Fruit fly (Drosophila melanogaster): ENCODE results near the gene Alp1.
A peak's percentile ranks its signal among the peaks of the same experiment; 100 is the strongest.

Alp1 gene

DNA sequence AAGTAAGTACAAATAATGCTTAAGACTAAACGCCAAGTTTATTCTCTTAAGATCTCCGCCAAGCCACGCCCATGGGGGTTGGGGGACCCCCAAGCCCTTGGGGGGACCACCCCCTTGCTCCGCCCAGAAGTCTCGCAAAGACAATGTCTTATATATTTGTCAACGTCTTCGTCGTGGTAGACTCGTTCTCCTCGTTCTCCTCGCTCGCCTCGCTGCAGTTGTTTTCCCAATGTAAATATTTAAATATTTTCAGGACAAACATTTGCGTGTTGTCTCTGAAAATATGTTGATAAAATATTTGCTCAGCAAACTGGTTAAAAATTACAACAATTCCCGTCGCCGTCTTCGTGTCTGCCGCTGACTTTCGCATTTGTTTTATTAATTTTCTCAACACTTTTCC lies 19.6 kb upstream of the Alp1 start (continued):
- peak; percentile 73 for TF ChIP-seq onecut (GFP tag; IDR thresholded peaks at IDR 0.05)
- peak; percentile 59 for TF ChIP-seq bcd (GFP tag; optimal IDR thresholded peaks at IDR 0.05)
- peak; percentile 25 for TF ChIP-seq CG12942 (GFP tag; optimal IDR thresholded peaks at IDR 0.05)
- peak; percentile 22 for TF ChIP-seq CG17385 (GFP tag; optimal IDR thresholded peaks at IDR 0.05)
- no peak for TF ChIP-seq CG10147 (GFP tag; optimal IDR thresholded peaks at IDR 0.05)
- TF ChIP-seq sqz (GFP tag; optimal IDR thresholded peaks at IDR 0.05): peak; percentile 68
- peak; percentile 31 for TF ChIP-seq kay (GFP tag; optimal IDR thresholded peaks at IDR 0.05)
- TF ChIP-seq CG8388 (GFP tag; optimal IDR thresholded peaks at IDR 0.05): peak; percentile 63
- TF ChIP-seq ase (GFP tag; IDR thresholded peaks at IDR 0.05): peak; percentile 27; the same call in 1 of the 3 replicates
- peak; percentile 56 for TF ChIP-seq odd (GFP tag; optimal IDR thresholded peaks at IDR 0.05)
- no peak for TF ChIP-seq eve (GFP tag; optimal IDR thresholded peaks at IDR 0.05)
- peak; percentile 90 for TF ChIP-seq CG3407 (GFP tag; optimal IDR thresholded peaks at IDR 0.05)
- no peak for TF ChIP-seq pb (GFP tag; optimal IDR thresholded peaks at IDR 0.05)
- TF ChIP-seq CG34376 (GFP tag; optimal IDR thresholded peaks at IDR 0.05): no peak
- peak; percentile 28 for TF ChIP-seq CG10274 (GFP tag; optimal IDR thresholded peaks at IDR 0.05)
- no peak for TF ChIP-seq sisA (GFP tag; IDR thresholded peaks at IDR 0.05)
- no peak for TF ChIP-seq CG13624 (GFP tag; optimal IDR thresholded peaks at IDR 0.05)
- peak; percentile 75 for TF ChIP-seq salm (tag; optimal IDR thresholded peaks at IDR 0.05)
- no peak for TF ChIP-seq Dek (tag; optimal IDR thresholded peaks at IDR 0.05)
- TF ChIP-seq ac (GFP tag; optimal IDR thresholded peaks at IDR 0.05): peak; percentile 100
- no peak for TF ChIP-seq Sin3A (optimal IDR thresholded peaks at IDR 0.05)
- no peak for TF ChIP-seq CG18011 (GFP tag; optimal IDR thresholded peaks at IDR 0.05)
- TF ChIP-seq CG6683 (GFP tag; optimal IDR thresholded peaks at IDR 0.05): no peak
- peak; percentile 79 for TF ChIP-seq CG17568 (GFP tag; optimal IDR thresholded peaks at IDR 0.05)
- peak; percentile 30; the same call in 1 of the 2 replicates for TF ChIP-seq HLH3B (GFP tag; IDR thresholded peaks at IDR 0.05)
- TF ChIP-seq gfzf (GFP tag; optimal IDR thresholded peaks at IDR 0.05): no peak
- TF ChIP-seq ap (GFP tag; IDR thresholded peaks at IDR 0.05): no peak
- TF ChIP-seq hth (optimal IDR thresholded peaks at IDR 0.05): no peak
- peak; percentile 3 for TF ChIP-seq NfI (GFP tag; optimal IDR thresholded peaks at IDR 0.05)
- peak; percentile 68 for TF ChIP-seq tap (tag; optimal IDR thresholded peaks at IDR 0.05)
- peak; percentile 45 for TF ChIP-seq Bdp1 (GFP tag; optimal IDR thresholded peaks at IDR 0.05)
- TF ChIP-seq Hr78 (GFP tag; optimal IDR thresholded peaks at IDR 0.05): peak in 1 of 2 experiments; percentile 61
- TF ChIP-seq pum (GFP tag; optimal IDR thresholded peaks at IDR 0.05): peak; percentile 22
- peak; percentile 91 for TF ChIP-seq MTF-1 (GFP tag; optimal IDR thresholded peaks at IDR 0.05; ENCODE audit: borderline replicate concordance)
- TF ChIP-seq wor (GFP tag; IDR thresholded peaks at IDR 0.05): no peak
- no peak for TF ChIP-seq CG15514 (GFP tag; optimal IDR thresholded peaks at IDR 0.05)
- TF ChIP-seq CG11247 (GFP tag; IDR thresholded peaks at IDR 0.05): no peak
- peak; percentile 43 for TF ChIP-seq CG8281 (tag; optimal IDR thresholded peaks at IDR 0.05)
- TF ChIP-seq CG18599 (GFP tag; optimal IDR thresholded peaks at IDR 0.05): peak; percentile 55
- TF ChIP-seq CG18262 (tag; optimal IDR thresholded peaks at IDR 0.05): peak; percentile 88
- TF ChIP-seq CHES-1-like (GFP tag; optimal IDR thresholded peaks at IDR 0.05): peak; percentile 42
- peak; percentile 51; the same call in 1 of the 2 replicates for TF ChIP-seq gt (GFP tag; IDR thresholded peaks at IDR 0.05)
- TF ChIP-seq Six4 (GFP tag; optimal IDR thresholded peaks at IDR 0.05): peak; percentile 9
- TF ChIP-seq GATAe (GFP tag; conservative IDR thresholded peaks at IDR 0.05): no peak
- TF ChIP-seq E2f2 (GFP tag; IDR thresholded peaks at IDR 0.05): no peak
- TF ChIP-seq ci (GFP tag; IDR thresholded peaks at IDR 0.05): peak; percentile 83
- TF ChIP-seq schlank (tag; optimal IDR thresholded peaks at IDR 0.05): peak; percentile 10
- TF ChIP-seq Oli (tag; optimal IDR thresholded peaks at IDR 0.05): peak; percentile 59
- TF ChIP-seq Hr51 (GFP tag; optimal IDR thresholded peaks at IDR 0.05): peak in 1 of 2 experiments; percentile 57
- TF ChIP-seq CG15011 (GFP tag; optimal IDR thresholded peaks at IDR 0.05): peak; percentile 83
- no peak for TF ChIP-seq Lim3 (GFP tag; IDR thresholded peaks at IDR 0.05)

Data from whole organism, embryonic.